Worm (Caenorhabditis elegans): ENCODE data around the gene tbc-13.

Gene tbc-13

ce11 chrX:12503288-12503803 is 18.5 kb downstream of the tbc-13 start, which contains the start of gene sdz-19:
TSS of gene sdz-19 (minus strand) at chrX:12503338.
- no peak for TF ChIP-seq mab-5 (tag; optimal IDR thresholded peaks at IDR 0.05)

DNA sequence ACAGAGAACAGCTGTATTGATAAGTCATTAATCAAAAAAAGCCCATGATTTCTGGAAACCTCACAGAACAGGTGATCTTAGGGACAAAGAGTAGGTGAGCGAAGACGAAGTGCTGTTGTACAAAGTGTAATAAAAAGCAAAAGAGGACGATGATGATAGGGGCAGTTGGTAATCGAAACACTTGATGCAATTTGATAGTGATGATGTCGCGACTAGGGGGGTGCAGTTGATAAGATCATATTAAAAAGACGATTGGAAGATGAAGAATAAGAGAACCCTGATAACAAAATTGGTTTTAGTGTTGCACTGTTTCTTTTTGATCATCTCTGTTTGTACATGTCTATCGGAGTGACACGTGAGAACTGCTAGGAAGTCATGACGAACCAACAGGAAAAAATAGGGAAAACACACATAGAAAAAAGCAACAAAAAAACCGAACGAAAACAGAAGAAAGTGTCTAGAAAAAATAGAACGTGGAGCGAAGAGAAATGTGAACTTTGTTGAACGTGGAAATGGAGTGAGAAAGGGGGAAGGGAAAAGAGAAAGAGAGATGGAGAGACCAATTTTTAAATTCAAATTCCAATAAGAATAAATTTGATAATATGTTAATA is 24.6 kb downstream of the tbc-13 start:
- peak; percentile 96 for TF ChIP-seq hlh-1 (tag; optimal IDR thresholded peaks at IDR 0.05)
- TF ChIP-seq unc-120 (tag; optimal IDR thresholded peaks at IDR 0.05; ENCODE audit: poor library complexity, severe bottlenecking), result peak; percentile 82
- TF ChIP-seq drap-1 (GFP tag; optimal IDR thresholded peaks at IDR 0.05), result no peak
- peak; percentile 90 for TF ChIP-seq unc-62 (GFP tag; optimal IDR thresholded peaks at IDR 0.05)
- peak; percentile 51 for TF ChIP-seq elt-1 (tag; optimal IDR thresholded peaks at IDR 0.05; ENCODE audit: borderline replicate concordance, insufficient read depth)

DNA sequence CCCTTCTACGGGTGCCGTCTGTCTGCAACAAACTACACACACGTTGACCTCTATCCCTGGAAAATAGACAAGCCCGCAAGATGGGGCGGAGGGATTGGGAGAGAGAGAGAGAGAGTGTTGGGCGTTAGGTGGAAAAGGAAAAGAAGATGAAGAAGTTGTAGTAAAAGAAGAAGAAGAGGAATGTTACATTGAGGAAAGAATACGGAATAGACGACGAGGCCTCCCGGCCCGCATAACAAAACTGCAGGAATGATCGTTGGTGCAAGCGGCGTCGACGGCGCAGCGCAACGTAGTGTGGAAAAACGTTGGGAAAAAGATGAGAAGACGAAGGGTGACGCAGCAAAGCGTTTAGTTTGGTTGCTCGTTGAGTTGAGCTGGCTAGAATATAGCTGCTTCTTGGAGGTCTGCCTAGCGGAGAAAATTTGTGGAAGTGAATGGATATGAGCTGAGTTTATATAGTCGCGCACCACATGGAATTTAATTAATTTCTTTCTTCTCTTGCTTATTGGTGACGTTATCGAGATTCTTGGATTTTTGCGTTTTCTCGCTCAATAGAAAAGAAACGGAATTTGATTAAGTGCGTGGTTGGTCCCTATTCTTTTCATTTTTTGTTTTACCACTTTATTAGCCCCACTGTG is 25.4 kb downstream of the tbc-13 start:
- TF ChIP-seq cnd-1 (tag; optimal IDR thresholded peaks at IDR 0.05) (no peak), M03D4.4 (tag; optimal IDR thresholded peaks at IDR 0.05) (peak; percentile 38), drap-1 (GFP tag; optimal IDR thresholded peaks at IDR 0.05) (peak; percentile 47), ham-2 (GFP tag; optimal IDR thresholded peaks at IDR 0.05) (peak; percentile 67), mep-1 (tag; optimal IDR thresholded peaks at IDR 0.05) (no peak), hlh-1 (tag; optimal IDR thresholded peaks at IDR 0.05) (peak; percentile 46), elt-3 (tag; optimal IDR thresholded peaks at IDR 0.05) (no peak), flh-1 (GFP tag; optimal IDR thresholded peaks at IDR 0.05) (no peak), elt-1 (tag; optimal IDR thresholded peaks at IDR 0.05; ENCODE audit: borderline replicate concordance, insufficient read depth) (no peak), mls-2 (tag; optimal IDR thresholded peaks at IDR 0.05) (peak; percentile 30), nhr-28 (tag; optimal IDR thresholded peaks at IDR 0.05) (no peak), unc-62 (GFP tag; optimal IDR thresholded peaks at IDR 0.05) (peak; percentile 60), unc-120 (tag; optimal IDR thresholded peaks at IDR 0.05; ENCODE audit: poor library complexity, severe bottlenecking) (peak; percentile 75), nhr-76 (tag; optimal IDR thresholded peaks at IDR 0.05) (no peak), sptf-1 (tag; optimal IDR thresholded peaks at IDR 0.05) (peak; percentile 33), ces-1 (GFP tag; optimal IDR thresholded peaks at IDR 0.05) (peak; percentile 78), lin-13 (tag; optimal IDR thresholded peaks at IDR 0.05) (peak; percentile 17), bed-3 (GFP tag; optimal IDR thresholded peaks at IDR 0.05) (no peak), nhr-237 (tag; optimal IDR thresholded peaks at IDR 0.05) (no peak), pha-4 (tag; optimal IDR thresholded peaks at IDR 0.05) (no peak)

- TF ChIP-seq elt-1 (tag; optimal IDR thresholded peaks at IDR 0.05; ENCODE audit: borderline replicate concordance, insufficient read depth), result peak; percentile 95
- no peak for TF ChIP-seq ceh-83 (GFP tag; optimal IDR thresholded peaks at IDR 0.05)
These were observed 26.6 kb downstream of the tbc-13 start for ce11 chrX:12511384-12512007.

ce11 chrX:12512472-12513137 is 27.8 kb downstream of the tbc-13 start:
- TF ChIP-seq ceh-39 (tag; optimal IDR thresholded peaks at IDR 0.05) (no peak), nhr-2 (tag; optimal IDR thresholded peaks at IDR 0.05) (no peak)

- TF ChIP-seq elt-3 (tag; optimal IDR thresholded peaks at IDR 0.05) (no peak), ztf-11 (tag; optimal IDR thresholded peaks at IDR 0.05) (no peak), nhr-237 (tag; optimal IDR thresholded peaks at IDR 0.05) (no peak), bed-3 (GFP tag; optimal IDR thresholded peaks at IDR 0.05) (no peak), ceh-83 (GFP tag; optimal IDR thresholded peaks at IDR 0.05) (no peak), nhr-28 (tag; optimal IDR thresholded peaks at IDR 0.05) (no peak), lin-32 (GFP tag; optimal IDR thresholded peaks at IDR 0.05) (no peak), unc-62 (GFP tag; optimal IDR thresholded peaks at IDR 0.05) (no peak), tbx-8 (GFP tag; optimal IDR thresholded peaks at IDR 0.05) (no peak), ceh-43 (GFP tag; optimal IDR thresholded peaks at IDR 0.05) (no peak), flh-1 (GFP tag; optimal IDR thresholded peaks at IDR 0.05) (no peak), unc-39 (tag; optimal IDR thresholded peaks at IDR 0.05) (no peak), ham-2 (GFP tag; optimal IDR thresholded peaks at IDR 0.05) (no peak), cnd-1 (tag; optimal IDR thresholded peaks at IDR 0.05) (no peak), drap-1 (GFP tag; optimal IDR thresholded peaks at IDR 0.05) (no peak), sem-2 (GFP tag; optimal IDR thresholded peaks at IDR 0.05) (no peak)
These were observed 28.6 kb downstream of the tbc-13 start for ce11 chrX:12513415-12513814.

Measured in whole organism, mixed stage, embryonic.